Fruit fly (Drosophila melanogaster): Measurements from ENCODE around the gene CG18048.

dm6 chr3R:6343396-6344239 is 2.3 kb upstream of the CG18048 start, which contains the start of gene CG17919:
- TF ChIP-seq CG9139 (GFP tag; optimal IDR thresholded peaks at IDR 0.05), result no peak
- TF ChIP-seq Ets96B (tag; optimal IDR thresholded peaks at IDR 0.05), result peak; percentile 27
- no peak for TF ChIP-seq CG32006 (GFP tag; optimal IDR thresholded peaks at IDR 0.05)
- TF ChIP-seq cyc (GFP tag; optimal IDR thresholded peaks at IDR 0.05), result no peak
- TF ChIP-seq fd85E (GFP tag; optimal IDR thresholded peaks at IDR 0.05), result no peak
- peak; percentile 23 for TF ChIP-seq Hr39 (GFP tag; optimal IDR thresholded peaks at IDR 0.05)
- TF ChIP-seq svp (GFP tag), result no peak
- TF ChIP-seq salr (GFP tag; optimal IDR thresholded peaks at IDR 0.05), result peak in 1 of 2 experiments; percentile 12
- TF ChIP-seq net (GFP tag; optimal IDR thresholded peaks at IDR 0.05), result no peak
- peak; percentile 17 for TF ChIP-seq CG6854 (GFP tag; optimal IDR thresholded peaks at IDR 0.05)
- peak; percentile 41 for TF ChIP-seq achi (GFP tag; optimal IDR thresholded peaks at IDR 0.05)
- no peak for TF ChIP-seq Lpt (GFP tag; optimal IDR thresholded peaks at IDR 0.05)
- peak; percentile 37 for TF ChIP-seq CG3032 (tag; optimal IDR thresholded peaks at IDR 0.05)
